Fruit fly (Drosophila melanogaster) whole organism, wandering third instar larva: ENCODE data around the gene CG9263.

Experiments
- Abd-B ChIP-seq: fragments of >200 bp; optimal IDR thresholded peaks from 2 replicates; lab custom pipeline; 2017; ENCODE audit warnings: missing biosample characterization, missing genetic modification characterization
- CG32264 ChIP-seq: fragments of 200-800 bp; sonication (Bioruptor generic); optimal IDR thresholded peaks from 2 replicates; lab custom pipeline; 2016; ENCODE audit warnings: missing biosample characterization, missing genetic modification characterization
- CG9705 ChIP-seq: fragments of 200-800 bp; sonication (Bioruptor generic); optimal IDR thresholded peaks from 2 replicates; lab custom pipeline; 2018; ENCODE audit warnings: missing biosample characterization, mild to moderate bottlenecking, missing genetic modification characterization
- CrebA ChIP-seq: fragments of 200-800 bp; sonication (Bioruptor generic); optimal IDR thresholded peaks from 2 replicates; lab custom pipeline; 2016; ENCODE audit warnings: missing biosample characterization, mild to moderate bottlenecking, missing genetic modification characterization, borderline replicate concordance
- Dfd ChIP-seq: fragments of >200 bp; optimal IDR thresholded peaks from 2 replicates; lab custom pipeline; 2017; ENCODE audit warnings: missing biosample characterization, missing genetic modification characterization
- HLH106 ChIP-seq: fragments of 200-800 bp; optimal IDR thresholded peaks from 3 replicates; lab custom pipeline; 2019; ENCODE audit warnings: missing biosample characterization, mild to moderate bottlenecking, missing genetic modification characterization, moderate library complexity
- Hnf4 ChIP-seq: fragments of 200-800 bp; sonication (Bioruptor generic); optimal IDR thresholded peaks from 2 replicates; lab custom pipeline; 2016; ENCODE audit warnings: missing biosample characterization, mild to moderate bottlenecking, missing genetic modification characterization
- Hr83 ChIP-seq: fragments of 200-300 bp; sonication (Bioruptor generic); optimal IDR thresholded peaks from 2 replicates; lab custom pipeline; 2016; ENCODE audit warnings: missing biosample characterization, mild to moderate bottlenecking, missing genetic modification characterization, moderate library complexity; ENCODE audit not compliant: poor library complexity, severe bottlenecking
- Mio ChIP-seq: sonication (Bioruptor generic); optimal IDR thresholded peaks from 2 replicates; lab custom pipeline; 2016; ENCODE audit warnings: missing biosample characterization, missing genetic modification characterization
- N ChIP-seq: fragments of >200 bp; optimal IDR thresholded peaks from 2 replicates; lab custom pipeline; 2018; ENCODE audit warnings: missing biosample characterization, missing external identifiers, missing genetic modification characterization
- OdsH ChIP-seq: fragments of 200-800 bp; sonication (Bioruptor generic); optimal IDR thresholded peaks from 2 replicates; lab custom pipeline; 2016; ENCODE audit warnings: missing biosample characterization, mild to moderate bottlenecking, missing genetic modification characterization
- Rel ChIP-seq, 2 experiments: fragments of 200-800 bp; sonication (Bioruptor generic) in 1 of 2; optimal IDR thresholded peaks; 2 replicates in 1 of 2; 3 replicates in 1 of 2; lab custom pipeline; 2016 to 2019; ENCODE audit warnings: mild to moderate bottlenecking in 2 of 2, missing biosample characterization in 2 of 2, missing genetic modification characterization in 2 of 2, moderate library complexity in 1 of 2
- Sp1 ChIP-seq: fragments of 200-800 bp; sonication (Bioruptor generic); optimal IDR thresholded peaks from 3 replicates; lab custom pipeline; 2019; ENCODE audit warnings: missing biosample characterization, mild to moderate bottlenecking, missing genetic modification characterization, moderate library complexity
- brk ChIP-seq: fragments of 200-800 bp; sonication (Bioruptor generic); optimal IDR thresholded peaks from 2 replicates; lab custom pipeline; 2016; ENCODE audit warnings: missing biosample characterization, mild to moderate bottlenecking, missing genetic modification characterization
- dl ChIP-seq, 2 experiments: fragments of 175-275, 200-275 bp in 1 of 2; fragments of 200-275 bp in 1 of 2; sonication (Bioruptor generic); optimal IDR thresholded peaks; lab custom pipeline; 2018; ENCODE audit warnings: mild to moderate bottlenecking in 2 of 2, missing biosample characterization in 2 of 2, missing genetic modification characterization in 2 of 2, moderate library complexity in 2 of 2; ENCODE audit not compliant: partially characterized antibody in 2 of 2, insufficient read depth in 1 of 2
- dsf ChIP-seq: sonication (Bioruptor generic); optimal IDR thresholded peaks from 2 replicates; lab custom pipeline; 2016; ENCODE audit warnings: missing biosample characterization, missing genetic modification characterization, borderline replicate concordance
- foxo ChIP-seq, 2 experiments: fragments of 200-800 bp; sonication (Bioruptor generic); optimal IDR thresholded peaks; 2 replicates in 1 of 2; 3 replicates in 1 of 2; lab custom pipeline; 2016 to 2017; ENCODE audit warnings: missing biosample characterization in 2 of 2, missing genetic modification characterization in 2 of 2
- fru ChIP-seq: fragments of 200-800 bp; sonication (Bioruptor generic); optimal IDR thresholded peaks from 3 replicates; lab custom pipeline; 2016; ENCODE audit warnings: missing biosample characterization, mild to moderate bottlenecking, missing genetic modification characterization
- h ChIP-seq: fragments of 200-800 bp; sonication (Bioruptor generic); optimal IDR thresholded peaks from 3 replicates; lab custom pipeline; 2016; ENCODE audit warnings: missing biosample characterization, mild to moderate bottlenecking, missing genetic modification characterization
- jim ChIP-seq: fragments of 175-275, 200-325 bp; sonication (Bioruptor generic); optimal IDR thresholded peaks from 2 replicates; lab custom pipeline; 2016; ENCODE audit warnings: missing biosample characterization, mild to moderate bottlenecking, missing genetic modification characterization
- pan ChIP-seq: fragments of >200 bp; optimal IDR thresholded peaks from 2 replicates; lab custom pipeline; 2017
- sage ChIP-seq: fragments of 200-800 bp; sonication (Bioruptor generic); optimal IDR thresholded peaks from 2 replicates; lab custom pipeline; 2016; ENCODE audit warnings: missing biosample characterization, mild to moderate bottlenecking, missing genetic modification characterization
- sv ChIP-seq: fragments of 200-800 bp; sonication (Bioruptor generic); optimal IDR thresholded peaks from 3 replicates; lab custom pipeline; 2016; ENCODE audit warnings: missing biosample characterization, missing genetic modification characterization
- usp ChIP-seq: fragments of >200 bp; optimal IDR thresholded peaks from 2 replicates; lab custom pipeline; 2017; ENCODE audit warnings: missing biosample characterization, missing genetic modification characterization
- woc ChIP-seq: sonication (Bioruptor generic); optimal IDR thresholded peaks from 2 replicates; lab custom pipeline; 2016; ENCODE audit warnings: missing biosample characterization, mild to moderate bottlenecking, missing genetic modification characterization

The CG9263 gene

dm6 chr2L:13541968-13542367, 408 bp downstream of the CG9263 start, which contains the start of gene CG16853:
Gene CG16853 (plus strand): TSS chr2L:13542268.
- TF ChIP-seq usp (GFP tag; lab: Kevin White, UChicago) (no peak), Abd-B (GFP tag; lab: Kevin White, UChicago) (no peak), CrebA (GFP tag; lab: Kevin White, UChicago) (no peak), sage (no peak), Hnf4 (GFP tag; lab: Kevin White, UChicago) (no peak), jim (GFP tag; lab: Kevin White, UChicago) (no peak), foxo (GFP tag; optimal IDR thresholded peaks at IDR 0.05; lab: Kevin White, UChicago) (no peak), Rel (GFP tag; optimal IDR thresholded peaks at IDR 0.05; lab: Kevin White, UChicago) (no peak), Rel (tag; optimal IDR thresholded peaks at IDR 0.05; lab: Kevin White, UChicago) (no peak)

- TF ChIP-seq Abd-B (GFP tag; lab: Kevin White, UChicago) (no peak), brk (GFP tag; lab: Kevin White, UChicago) (no peak), CG9705 (GFP tag; lab: Kevin White, UChicago) (no peak), Dfd (no peak), Rel (GFP tag; optimal IDR thresholded peaks at IDR 0.05; lab: Kevin White, UChicago) (no peak), Rel (tag; optimal IDR thresholded peaks at IDR 0.05; lab: Kevin White, UChicago) (no peak), CG32264 (GFP tag; lab: Kevin White, UChicago) (no peak), sv (GFP tag; lab: Kevin White, UChicago) (no peak), h (no peak)
Measured at dm6 chr2L:13540704-13541103, 1.7 kb downstream of the CG9263 start, which contains the start of gene CG16852. Gene CG16852 (plus strand): TSS chr2L:13540751.

- no peak for TF ChIP-seq jim (GFP tag; lab: Kevin White, UChicago)
- TF ChIP-seq Hr83 (GFP tag; lab: Kevin White, UChicago) = no peak
- no peak for TF ChIP-seq sv (GFP tag; lab: Kevin White, UChicago)
- no peak for TF ChIP-seq dl (GFP tag; optimal IDR thresholded peaks at IDR 0.05; lab: Kevin White, UChicago; ENCODE audit: insufficient read depth in 1 of 2, partially characterized antibody in 2 of 2)
- TF ChIP-seq dsf (GFP tag; lab: Kevin White, UChicago) = no peak
Measured at dm6 chr2L:13535678-13536077, 6.7 kb downstream of the CG9263 start, which contains the start of gene CG15638. Gene CG15638 (minus strand): TSS chr2L:13535778.

- no peak for TF ChIP-seq woc
- TF ChIP-seq HLH106 (tag; lab: Kevin White, UChicago) = no peak
- TF ChIP-seq CG32264 (GFP tag; lab: Kevin White, UChicago) = no peak
- no peak for TF ChIP-seq Sp1
- TF ChIP-seq usp (GFP tag; lab: Kevin White, UChicago) = no peak
- TF ChIP-seq fru (GFP tag; lab: Kevin White, UChicago) = no peak
- TF ChIP-seq N (GFP tag; lab: Kevin White, UChicago) = no peak
- no peak for TF ChIP-seq pan
- TF ChIP-seq CG9705 (GFP tag; lab: Kevin White, UChicago) = no peak
- no peak for TF ChIP-seq dsf (GFP tag; lab: Kevin White, UChicago)
- no peak for TF ChIP-seq Dfd
- TF ChIP-seq jim (GFP tag; lab: Kevin White, UChicago) = no peak
- no peak for TF ChIP-seq sage
- TF ChIP-seq brk (GFP tag; lab: Kevin White, UChicago) = no peak
- no peak for TF ChIP-seq Abd-B (GFP tag; lab: Kevin White, UChicago)
- TF ChIP-seq Hr83 (GFP tag; lab: Kevin White, UChicago) = no peak
Measured at dm6 chr2L:13532524-13532923, 9.9 kb downstream of the CG9263 start, which contains the start of gene CG33645. Gene CG33645 (plus strand): TSS chr2L:13532824.

- no peak for TF ChIP-seq OdsH (GFP tag; lab: Kevin White, UChicago)
- TF ChIP-seq Mio = no peak
- no peak for TF ChIP-seq foxo (GFP tag; optimal IDR thresholded peaks at IDR 0.05; lab: Kevin White, UChicago)
- TF ChIP-seq Rel (GFP tag; optimal IDR thresholded peaks at IDR 0.05; lab: Kevin White, UChicago) = no peak
- TF ChIP-seq Rel (tag; optimal IDR thresholded peaks at IDR 0.05; lab: Kevin White, UChicago) = no peak
Measured at dm6 chr2L:13531785-13532184, 10.6 kb downstream of the CG9263 start, which contains the start of gene CG33644. Gene CG33644 (plus strand): TSS chr2L:13532085.

- TF ChIP-seq Hr83 (GFP tag; lab: Kevin White, UChicago) (no peak), sv (GFP tag; lab: Kevin White, UChicago) (no peak), dsf (GFP tag; lab: Kevin White, UChicago) (no peak), CG9705 (GFP tag; lab: Kevin White, UChicago) (no peak)
Measured at dm6 chr2L:13530774-13531173, 11.6 kb downstream of the CG9263 start, which contains the start of gene CG33643. Gene CG33643 (plus strand): TSS chr2L:13531074.
